Worm (Caenorhabditis elegans): ENCODE measurements around the gene idpp-4.

DNA sequence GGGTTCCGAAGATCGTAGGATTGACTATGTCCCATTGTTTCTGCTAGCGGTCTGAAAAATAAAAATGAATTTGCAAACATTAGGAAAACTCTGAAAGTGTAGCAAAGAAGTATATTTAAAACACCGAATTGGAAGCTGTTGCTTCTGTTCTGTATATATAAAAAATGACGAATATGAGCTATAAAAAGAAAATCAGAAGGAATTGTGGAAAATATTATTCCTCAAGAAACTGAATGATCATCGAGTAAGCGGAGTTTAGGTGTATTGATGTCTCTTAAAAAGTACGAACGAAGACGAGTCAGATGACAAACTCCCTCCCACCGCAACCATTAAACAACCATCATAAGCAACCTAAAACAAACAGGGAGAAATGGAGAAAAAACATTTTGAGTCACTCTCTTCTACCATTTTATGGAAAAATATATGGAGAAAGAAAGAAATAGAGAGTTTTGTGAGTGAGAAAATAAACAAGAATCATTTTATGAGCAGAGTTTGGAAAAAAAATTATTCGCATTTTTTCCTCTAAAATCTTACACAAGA is 36.3 kb downstream of the idpp-4 start, which contains the start of gene C07E3.3:
- TF ChIP-seq mdl-1 (tag; optimal IDR thresholded peaks at IDR 0.05) = no peak
- TF ChIP-seq dpl-1 (GFP tag; optimal IDR thresholded peaks at IDR 0.05) = no peak
- no peak for TF ChIP-seq lsy-2 (tag; optimal IDR thresholded peaks at IDR 0.05)
- TF ChIP-seq rbr-2 (tag; optimal IDR thresholded peaks at IDR 0.05) = no peak
- no peak for TF ChIP-seq unc-39 (tag; optimal IDR thresholded peaks at IDR 0.05)
- no peak for TF ChIP-seq pha-4 (GFP tag; IDR thresholded peaks at IDR 0.05)
- TF ChIP-seq pha-4 (tag; optimal IDR thresholded peaks at IDR 0.05) = no peak
- no peak for TF ChIP-seq nhr-48 (tag; optimal IDR thresholded peaks at IDR 0.05)
- no peak for TF ChIP-seq snpc-4 (tag; optimal IDR thresholded peaks at IDR 0.05)
- no peak for TF ChIP-seq ZK546.5 (tag; optimal IDR thresholded peaks at IDR 0.05)

Measured in whole organism, L4 larva.